Fruit fly (Drosophila melanogaster): Measurements from ENCODE around the gene CG17931.

CG17931 gene

DNA sequence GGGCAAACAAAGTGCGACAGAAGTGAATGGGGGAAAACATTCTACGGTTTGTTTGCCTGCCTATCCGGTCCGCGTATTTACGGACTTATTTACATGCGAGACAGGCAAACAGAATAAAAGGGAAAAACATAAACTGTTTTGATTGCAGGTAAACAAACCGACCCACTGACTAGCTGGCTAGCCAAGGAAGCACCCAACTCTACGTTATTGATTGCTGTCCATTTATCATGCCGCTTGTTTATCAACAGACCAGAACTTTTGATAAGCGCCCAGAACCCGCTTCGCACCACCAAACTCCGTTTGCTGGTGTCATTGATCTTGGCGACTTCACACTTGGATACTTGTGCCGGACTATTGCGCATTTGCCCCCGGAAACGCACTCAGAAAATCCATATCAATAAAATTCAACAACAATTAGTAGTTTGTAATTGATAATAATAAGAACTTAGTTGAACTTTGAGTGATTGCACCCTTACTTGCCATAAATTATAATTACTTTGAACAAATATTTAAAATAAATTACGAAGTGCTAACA lies 27.4 kb downstream of the CG17931 start (continued):
- peak; percentile 26 for TF ChIP-seq maf-S (GFP tag; optimal IDR thresholded peaks at IDR 0.05)
- no peak for TF ChIP-seq Oli (tag; optimal IDR thresholded peaks at IDR 0.05)
- no peak for TF ChIP-seq Opbp (GFP tag; IDR thresholded peaks at IDR 0.05; ENCODE audit: partially characterized antibody)
- TF ChIP-seq CHES-1-like (GFP tag; optimal IDR thresholded peaks at IDR 0.05) = peak; percentile 74
- TF ChIP-seq CG6689 (GFP tag; IDR thresholded peaks at IDR 0.05) = no peak; the same call in 1 of the 2 replicates
- TF ChIP-seq CG8290 (GFP tag; optimal IDR thresholded peaks at IDR 0.05) = peak; percentile 68
- TF ChIP-seq CG8290 (tag; optimal IDR thresholded peaks at IDR 0.05) = peak; percentile 91 to 93
- TF ChIP-seq CG33213 (GFP tag; optimal IDR thresholded peaks at IDR 0.05) = peak; percentile 73
- TF ChIP-seq CG6254 (GFP tag; optimal IDR thresholded peaks at IDR 0.05) = peak; percentile 66
- no peak for TF ChIP-seq Hr39 (optimal IDR thresholded peaks at IDR 0.05)
- TF ChIP-seq Atf3 (GFP tag; optimal IDR thresholded peaks at IDR 0.05) = peak; percentile 62
- peak; percentile 56 for TF ChIP-seq CG11696 (GFP tag; IDR thresholded peaks at IDR 0.05)
- peak; percentile 68; the same call in 1 of the 2 replicates for TF ChIP-seq rib (GFP tag; IDR thresholded peaks at IDR 0.05)
- peak; percentile 80 for TF ChIP-seq otp (GFP tag; IDR thresholded peaks at IDR 0.05)
- TF ChIP-seq CG6765 (GFP tag; optimal IDR thresholded peaks at IDR 0.05) = peak; percentile 42
- TF ChIP-seq CG9727 (GFP tag; optimal IDR thresholded peaks at IDR 0.05) = peak; percentile 73
- peak in 1 of 2 experiments; percentile 41 for TF ChIP-seq insv (GFP tag; optimal IDR thresholded peaks at IDR 0.05)
- peak; percentile 42 for TF ChIP-seq shn (GFP tag; optimal IDR thresholded peaks at IDR 0.05)
- no peak for TF ChIP-seq zen (tag; optimal IDR thresholded peaks at IDR 0.05)
- no peak for TF ChIP-seq trem (tag; optimal IDR thresholded peaks at IDR 0.05)
- no peak for TF ChIP-seq Elba2 (GFP tag; optimal IDR thresholded peaks at IDR 0.05)
- no peak for TF ChIP-seq CG34224 (GFP tag; IDR thresholded peaks at IDR 0.05; ENCODE audit: partially characterized antibody)
- TF ChIP-seq hkb (optimal IDR thresholded peaks at IDR 0.05) = no peak
- peak; percentile 58; the same call in 1 of the 2 replicates for TF ChIP-seq hkb (GFP tag; IDR thresholded peaks at IDR 0.05)
- peak; percentile 72 for TF ChIP-seq ara (GFP tag; IDR thresholded peaks at IDR 0.05)
- no peak for TF ChIP-seq ken (GFP tag; IDR thresholded peaks at IDR 0.05)
- no peak for TF ChIP-seq pan (optimal IDR thresholded peaks at IDR 0.05)
- TF ChIP-seq pan (GFP tag; optimal IDR thresholded peaks at IDR 0.05 in 1 of 2, IDR thresholded peaks at IDR 0.05 in 1 of 2) = peak in 1 of 2 experiments; percentile 38
- peak; percentile 45 for TF ChIP-seq CG5180 (GFP tag; optimal IDR thresholded peaks at IDR 0.05)
- TF ChIP-seq org-1 (GFP tag; optimal IDR thresholded peaks at IDR 0.05) = peak; percentile 69
- TF ChIP-seq CG3726 (GFP tag; IDR thresholded peaks at IDR 0.05) = peak; percentile 70; the same call in 2 of the 3 replicates
- peak; percentile 47 to 71 for TF ChIP-seq dpn (GFP tag; optimal IDR thresholded peaks at IDR 0.05)
- peak; percentile 62 for TF ChIP-seq CG18764 (GFP tag; optimal IDR thresholded peaks at IDR 0.05)
- peak; percentile 55 for TF ChIP-seq Hsf (GFP tag; optimal IDR thresholded peaks at IDR 0.05)
- TF ChIP-seq CG16813 (GFP tag; IDR thresholded peaks at IDR 0.05; ENCODE audit: partially characterized antibody) = no peak
- 0 out of 4 replicates have a peak, but pooled peaks have one; percentile 29 for TF ChIP-seq chinmo (GFP tag; IDR thresholded peaks at IDR 0.05; ENCODE audit: partially characterized antibody)
- TF ChIP-seq CG17568 (GFP tag; optimal IDR thresholded peaks at IDR 0.05) = peak; percentile 87
- TF ChIP-seq CG10565 (GFP tag; optimal IDR thresholded peaks at IDR 0.05) = no peak
- peak; percentile 87 for TF ChIP-seq Xrp1 (GFP tag; IDR thresholded peaks at IDR 0.05)
- TF ChIP-seq mld (GFP tag; IDR thresholded peaks at IDR 0.05; ENCODE audit: partially characterized antibody) = no peak
- 0 out of 2 replicates have a peak, but pooled peaks have one; percentile 53 for TF ChIP-seq CG16779 (GFP tag; IDR thresholded peaks at IDR 0.05)
- peak; percentile 21 for TF ChIP-seq CG12299 (tag; optimal IDR thresholded peaks at IDR 0.05)
- no peak for TF ChIP-seq zf30C (GFP tag; optimal IDR thresholded peaks at IDR 0.05)
- peak; percentile 83 for TF ChIP-seq CG2875 (GFP tag; optimal IDR thresholded peaks at IDR 0.05)
- TF ChIP-seq CG12942 (GFP tag; optimal IDR thresholded peaks at IDR 0.05) = peak; percentile 68
- peak; percentile 29; the same call in 1 of the 3 replicates for TF ChIP-seq so (GFP tag; IDR thresholded peaks at IDR 0.05)
- peak; percentile 79 for TF ChIP-seq dmrt11E (tag; optimal IDR thresholded peaks at IDR 0.05)
- TF ChIP-seq vnd (GFP tag; IDR thresholded peaks at IDR 0.05; ENCODE audit: partially characterized antibody) = no peak
- peak; percentile 59 for TF ChIP-seq kay (GFP tag; optimal IDR thresholded peaks at IDR 0.05)
- TF ChIP-seq sima (GFP tag; optimal IDR thresholded peaks at IDR 0.05) = no peak
- peak; percentile 47 for TF ChIP-seq gem (tag; optimal IDR thresholded peaks at IDR 0.05)
